Fruit fly (Drosophila melanogaster): ENCODE data around the gene CG10467.

The CG10467 gene

dm6 chr3L:6065881-6066389 lies 28.6 kb downstream of the CG10467 start, which contains the start of gene CG42269:
TSS of gene CG42269 (plus strand) at chr3L:6066296.
- TF ChIP-seq ttk (optimal IDR thresholded peaks at IDR 0.05): no peak
- TF ChIP-seq h (optimal IDR thresholded peaks at IDR 0.05): no peak
- TF ChIP-seq Myc (optimal IDR thresholded peaks at IDR 0.05): no peak
- no peak for TF ChIP-seq Sin3A (optimal IDR thresholded peaks at IDR 0.05)
- no peak for TF ChIP-seq insv (optimal IDR thresholded peaks at IDR 0.05)
- TF ChIP-seq psq (optimal IDR thresholded peaks at IDR 0.05): no peak

- no peak for TF ChIP-seq Myc (optimal IDR thresholded peaks at IDR 0.05)
- no peak for TF ChIP-seq Sin3A (optimal IDR thresholded peaks at IDR 0.05)
- no peak for TF ChIP-seq insv (optimal IDR thresholded peaks at IDR 0.05)
- TF ChIP-seq h (optimal IDR thresholded peaks at IDR 0.05): no peak
- no peak for TF ChIP-seq psq (optimal IDR thresholded peaks at IDR 0.05)
- no peak for TF ChIP-seq ttk (optimal IDR thresholded peaks at IDR 0.05)
These were observed 31.5 kb downstream of the CG10467 start, which contains the start of gene CG10472 for dm6 chr3L:6062860-6063607. TSS of gene CG10472 (minus strand) at chr3L:6062910.

dm6 chr3L:6059062-6059708 lies 35.4 kb downstream of the CG10467 start, which contains the start of gene CG6592:
TSS of gene CG6592 (plus strand) at chr3L:6059658.
- TF ChIP-seq psq (optimal IDR thresholded peaks at IDR 0.05) (no peak), insv (optimal IDR thresholded peaks at IDR 0.05) (no peak), h (optimal IDR thresholded peaks at IDR 0.05) (no peak), Sin3A (optimal IDR thresholded peaks at IDR 0.05) (no peak), ttk (optimal IDR thresholded peaks at IDR 0.05) (no peak), Myc (optimal IDR thresholded peaks at IDR 0.05) (no peak)

dm6 chr3L:6054803-6055202 lies 39.7 kb downstream of the CG10467 start, which contains the start of gene tant:
TSS of gene tant (plus strand) at chr3L:6055136.
- TF ChIP-seq Myc (optimal IDR thresholded peaks at IDR 0.05) (no peak), psq (optimal IDR thresholded peaks at IDR 0.05) (no peak)

- TF ChIP-seq insv (optimal IDR thresholded peaks at IDR 0.05): no peak
These were observed 40.2 kb downstream of the CG10467 start, which contains the start of gene Jon65Ai for dm6 chr3L:6054343-6054742. TSS of gene Jon65Ai (minus strand) at chr3L:6054443.

dm6 chr3L:6052021-6052420 lies 42.5 kb downstream of the CG10467 start, which contains the start of gene Jon65Aii:
TSS of gene Jon65Aii (plus strand) at chr3L:6052321.
- TF ChIP-seq h (optimal IDR thresholded peaks at IDR 0.05) (no peak), ttk (optimal IDR thresholded peaks at IDR 0.05) (no peak), psq (optimal IDR thresholded peaks at IDR 0.05) (no peak), Sin3A (optimal IDR thresholded peaks at IDR 0.05) (no peak), insv (optimal IDR thresholded peaks at IDR 0.05) (no peak), Myc (optimal IDR thresholded peaks at IDR 0.05) (no peak)

dm6 chr3L:6050230-6050807 lies 44.2 kb downstream of the CG10467 start, which contains the start of gene Jon65Aiii:
TSS of gene Jon65Aiii (plus strand) at chr3L:6050757.
- TF ChIP-seq Myc (optimal IDR thresholded peaks at IDR 0.05) (no peak), insv (optimal IDR thresholded peaks at IDR 0.05) (no peak), h (optimal IDR thresholded peaks at IDR 0.05) (no peak), ttk (optimal IDR thresholded peaks at IDR 0.05) (no peak), psq (optimal IDR thresholded peaks at IDR 0.05) (no peak), Sin3A (optimal IDR thresholded peaks at IDR 0.05) (no peak)

Data from Kc167 (cell line).